Worm (Caenorhabditis elegans): ENCODE data around the gene C14A6.7.

- TF ChIP-seq fkh-10 (GFP tag; optimal IDR thresholded peaks at IDR 0.05) (no peak), lsy-2 (tag; optimal IDR thresholded peaks at IDR 0.05) (no peak), nhr-28 (tag; optimal IDR thresholded peaks at IDR 0.05) (no peak), elt-3 (tag; optimal IDR thresholded peaks at IDR 0.05) (no peak), ces-1 (GFP tag; optimal IDR thresholded peaks at IDR 0.05) (no peak), hpl-2 (GFP tag; optimal IDR thresholded peaks at IDR 0.05) (no peak), dpl-1 (GFP tag; optimal IDR thresholded peaks at IDR 0.05) (no peak), nhr-71 (tag; optimal IDR thresholded peaks at IDR 0.05) (no peak), lir-3 (tag; optimal IDR thresholded peaks at IDR 0.05; ENCODE audit: poor library complexity) (no peak)
Observed at ce11 chrV:18134378-18134777, 33.8 kb downstream of the C14A6.7 start, which contains the start of gene Y37H2A.7.
